Worm (Caenorhabditis elegans): ENCODE measurements around the gene srt-55.
A peak's percentile ranks its signal among the peaks of the same experiment; 100 is the strongest.

ce11 chrIII:10078784-10079183 is 27.5 kb downstream of the srt-55 start:
- TF ChIP-seq mxl-2 (GFP tag; conservative IDR thresholded peaks at IDR 0.05) (no peak), skn-1 (tag; optimal IDR thresholded peaks at IDR 0.05) (no peak), nhr-11 (tag; optimal IDR thresholded peaks at IDR 0.05) (no peak), saeg-2 (GFP tag; IDR thresholded peaks at IDR 0.05) (no peak), nhr-28 (tag; optimal IDR thresholded peaks at IDR 0.05) (no peak), nhr-237 (tag; optimal IDR thresholded peaks at IDR 0.05) (no peak), Y75B8A.6 (GFP tag; IDR thresholded peaks at IDR 0.05) (no peak), dmd-6 (GFP tag; IDR thresholded peaks at IDR 0.05) (peak; percentile 54), ZK546.5 (tag; optimal IDR thresholded peaks at IDR 0.05) (no peak), arid-1 (GFP tag; conservative IDR thresholded peaks at IDR 0.05) (no peak)
